Worm (Caenorhabditis elegans) whole organism, L1 larva: ENCODE data around the gene F13H8.3.

Experiments used
- C04F5.9 ChIP-seq: sonication (generic microtip); optimal IDR thresholded peaks from 2 replicates; lab custom pipeline; 2016; ENCODE audit warnings: missing genetic modification characterization, missing compliant biosample characterization
- Y116A8C.19 ChIP-seq: sonication (generic microtip); optimal IDR thresholded peaks from 2 replicates; lab custom pipeline; 2016; ENCODE audit warnings: missing compliant biosample characterization, missing genetic modification characterization, borderline replicate concordance
- ama-1 ChIP-seq: fragments of 150-350 bp; optimal IDR thresholded peaks from 2 replicates; lab custom pipeline; 2014
- blmp-1 ChIP-seq: fragments of 150-350 bp; optimal IDR thresholded peaks from 2 replicates; lab custom pipeline; 2014; ENCODE audit warnings: missing biosample characterization, missing genetic modification characterization
- ceh-88 ChIP-seq: fragments of 200-800 bp; sonication (Bioruptor generic); IDR thresholded peaks from 2 replicates; pipeline ENCODE4 v1.3.6; 2022; ENCODE audit warnings: missing genetic modification characterization, missing compliant biosample characterization
- ceh-90 ChIP-seq: sonication (generic microtip); optimal IDR thresholded peaks from 2 replicates; lab custom pipeline; 2016; ENCODE audit warnings: missing genetic modification characterization, missing compliant biosample characterization
- dpl-1 ChIP-seq, 3 experiments: fragments of 150-350 bp in 2 of 3; sonication (generic microtip) in 1 of 3; optimal IDR thresholded peaks; 2 replicates each; lab custom pipeline; 2014 to 2017; ENCODE audit warnings: missing biosample characterization in 3 of 3, missing genetic modification characterization in 3 of 3, missing genetic modification reagents in 3 of 3
- dsc-1 ChIP-seq: sonication (generic microtip); optimal IDR thresholded peaks from 2 replicates; lab custom pipeline; 2016; ENCODE audit warnings: mild to moderate bottlenecking, missing genetic modification characterization, missing compliant biosample characterization
- efl-1 ChIP-seq, 4 experiments: fragments of 150-350 bp; optimal IDR thresholded peaks in 3 of 4; peaks in 1 of 4; 1 replicate in 1 of 4; 2 replicates in 3 of 4; lab custom pipeline; 2014; ENCODE audit warnings: missing biosample characterization in 2 of 4, missing genetic modification characterization in 2 of 4, missing genetic modification reagents in 2 of 4
- egl-27 ChIP-seq, 2 experiments: fragments of 150-350 bp in 1 of 2; sonication (generic microtip); optimal IDR thresholded peaks; 3 replicates each; lab custom pipeline; 2017 to 2018; ENCODE audit warnings: missing biosample characterization in 2 of 2, missing genetic modification characterization in 2 of 2, missing genetic modification reagents in 2 of 2
- elt-2 ChIP-seq: sonication (generic microtip); optimal IDR thresholded peaks from 2 replicates; lab custom pipeline; 2016; ENCODE audit warnings: missing genetic modification characterization, mild to moderate bottlenecking, inconsistent platforms, missing compliant biosample characterization, missing genetic modification reagents
- elt-3 ChIP-seq, 6 experiments: fragments of 150-350 bp in 1 of 6; sonication (generic microtip); optimal IDR thresholded peaks; 2 replicates each; lab custom pipeline; 2017 to 2018; ENCODE audit warnings: missing biosample characterization in 6 of 6, missing genetic modification characterization in 6 of 6, inconsistent platforms in 1 of 6
- fkh-4 ChIP-seq: sonication (generic microtip); optimal IDR thresholded peaks from 2 replicates; lab custom pipeline; 2016; ENCODE audit warnings: missing compliant biosample characterization, missing genetic modification characterization, borderline replicate concordance
- fos-1 ChIP-seq: fragments of 150-350 bp; optimal IDR thresholded peaks from 2 replicates; lab custom pipeline; 2014; ENCODE audit warnings: missing biosample characterization, missing genetic modification characterization
- grh-1 ChIP-seq: fragments of 200-800 bp; sonication (Bioruptor generic); IDR thresholded peaks from 2 replicates; pipeline ENCODE4 v1.3.6; 2022; ENCODE audit warnings: missing genetic modification reagents, missing genetic modification characterization, missing compliant biosample characterization
- hlh-17 ChIP-seq: fragments of 200-800 bp; sonication (Bioruptor generic); optimal IDR thresholded peaks from 2 replicates; lab custom pipeline; 2018; ENCODE audit warnings: missing genetic modification characterization, mild to moderate bottlenecking, missing compliant biosample characterization, moderate library complexity, borderline replicate concordance
- isw-1 ChIP-seq: fragments of 200-800 bp; sonication (Bioruptor generic); IDR thresholded peaks from 2 replicates; pipeline ENCODE4 v1.3.6; 2022; ENCODE audit warnings: missing genetic modification characterization, missing compliant biosample characterization
- lin-15B ChIP-seq: fragments of 150-350 bp; sonication (generic microtip); optimal IDR thresholded peaks from 3 replicates; lab custom pipeline; 2014; ENCODE audit warnings: missing biosample characterization, missing genetic modification characterization
- lin-35 ChIP-seq, 2 experiments: fragments of 150-350 bp; optimal IDR thresholded peaks; 2 replicates each; lab custom pipeline; 2014; ENCODE audit warnings: missing biosample characterization in 2 of 2, missing genetic modification characterization in 2 of 2, missing genetic modification reagents in 2 of 2
- lin-39 ChIP-seq: fragments of 150-350 bp; optimal IDR thresholded peaks from 2 replicates; lab custom pipeline; 2014; ENCODE audit warnings: missing biosample characterization, missing genetic modification reagents, missing genetic modification characterization
- mab-9 ChIP-seq: fragments of 200-800 bp; sonication (Bioruptor generic); IDR thresholded peaks from 2 replicates; pipeline ENCODE4 v1.3.6; 2022; ENCODE audit warnings: missing genetic modification reagents, missing genetic modification characterization, missing compliant biosample characterization
- mdl-1 ChIP-seq, 2 experiments: fragments of 150-350 bp; optimal IDR thresholded peaks; 2 replicates each; lab custom pipeline; 2014 to 2017; ENCODE audit warnings: missing biosample characterization in 2 of 2, missing genetic modification characterization in 2 of 2, inconsistent platforms in 1 of 2
- nhr-11 ChIP-seq: fragments of 150-350 bp; optimal IDR thresholded peaks from 2 replicates; lab custom pipeline; 2014; ENCODE audit warnings: missing biosample characterization, missing genetic modification characterization
- nhr-12 ChIP-seq: sonication (generic microtip); optimal IDR thresholded peaks from 2 replicates; lab custom pipeline; 2017; ENCODE audit warnings: missing biosample characterization, missing genetic modification characterization
- nhr-237 ChIP-seq: fragments of 150-350 bp; optimal IDR thresholded peaks from 2 replicates; lab custom pipeline; 2014; ENCODE audit warnings: missing biosample characterization, missing genetic modification characterization
- nhr-71 ChIP-seq: sonication (generic microtip); optimal IDR thresholded peaks from 2 replicates; lab custom pipeline; 2016; ENCODE audit warnings: mild to moderate bottlenecking, missing genetic modification characterization, moderate library complexity, missing compliant biosample characterization
- nhr-76 ChIP-seq: sonication (generic microtip); optimal IDR thresholded peaks from 2 replicates; lab custom pipeline; 2017; ENCODE audit warnings: missing biosample characterization, missing genetic modification characterization
- nhr-77 ChIP-seq: fragments of 150-350 bp; optimal IDR thresholded peaks from 2 replicates; lab custom pipeline; 2014; ENCODE audit warnings: missing biosample characterization, missing genetic modification characterization
- nhr-85 ChIP-seq: sonication (generic microtip); peaks from one replicate; lab custom pipeline; 2016; ENCODE audit warnings: missing genetic modification characterization, inconsistent platforms, missing compliant biosample characterization
- rnt-1 ChIP-seq: sonication (generic microtip); optimal IDR thresholded peaks from 2 replicates; lab custom pipeline; 2016; ENCODE audit warnings: mild to moderate bottlenecking, missing genetic modification characterization, moderate library complexity, missing compliant biosample characterization
- sox-4 ChIP-seq: sonication (generic microtip); optimal IDR thresholded peaks from 2 replicates; lab custom pipeline; 2016; ENCODE audit warnings: missing genetic modification characterization, missing compliant biosample characterization
- sptf-1 ChIP-seq: fragments of 150-350 bp; optimal IDR thresholded peaks from 2 replicates; lab custom pipeline; 2014; ENCODE audit warnings: missing biosample characterization, missing genetic modification characterization
- tlp-1 ChIP-seq: fragments of 150-350 bp; optimal IDR thresholded peaks from 2 replicates; lab custom pipeline; 2014; ENCODE audit warnings: missing biosample characterization, missing genetic modification characterization
- unc-86 ChIP-seq: sonication (generic microtip); optimal IDR thresholded peaks from 2 replicates; lab custom pipeline; 2016; ENCODE audit warnings: missing genetic modification characterization, missing compliant biosample characterization
- unc-98 ChIP-seq: fragments of 200-800 bp; sonication (Bioruptor generic); IDR thresholded peaks from 2 replicates; pipeline ENCODE4 v1.3.6; 2022; ENCODE audit warnings: missing genetic modification characterization, missing compliant biosample characterization
- zip-4 ChIP-seq: fragments of 200-800 bp; sonication (Bioruptor generic); optimal IDR thresholded peaks from 2 replicates; lab custom pipeline; 2018; ENCODE audit warnings: mild to moderate bottlenecking, missing genetic modification characterization, moderate library complexity, missing compliant biosample characterization
- ztf-4 ChIP-seq: fragments of 150-350 bp; optimal IDR thresholded peaks from 2 replicates; lab custom pipeline; 2014; ENCODE audit warnings: missing biosample characterization, missing genetic modification characterization

Gene F13H8.3

DNA sequence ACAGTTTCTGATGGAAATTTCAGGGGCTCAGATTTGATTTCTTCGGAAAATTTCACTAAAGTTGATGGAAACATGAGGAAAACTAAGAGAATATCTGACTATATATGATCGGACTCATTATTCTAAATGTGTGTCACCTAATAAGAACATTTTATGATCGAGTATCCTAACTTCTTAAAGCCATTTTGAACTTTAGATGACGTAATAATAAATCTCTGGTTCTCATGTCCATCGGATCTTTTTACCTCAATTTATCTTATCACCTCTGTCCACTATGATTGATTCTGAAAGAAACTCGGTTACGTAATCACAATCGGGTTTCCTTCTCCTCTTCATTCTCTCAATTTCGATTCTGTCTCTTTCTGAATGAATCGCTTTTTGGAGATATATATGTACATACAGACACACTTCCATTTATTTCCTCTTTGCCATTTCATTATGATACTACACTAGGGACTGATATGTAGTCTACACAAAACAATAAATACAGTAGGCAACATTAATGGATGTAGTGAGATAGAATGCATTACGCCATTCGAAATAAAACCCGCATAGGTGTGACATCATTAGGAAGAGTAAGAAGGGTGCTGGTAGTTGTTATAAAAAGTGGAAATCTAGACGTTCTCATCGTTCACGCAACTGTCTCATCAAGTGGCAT is 6.4 kb upstream of the F13H8.3 start:
- no peak for TF ChIP-seq lin-39
- no peak for TF ChIP-seq ceh-90
- no peak for TF ChIP-seq ceh-88 (GFP tag; lab: Robert Waterston, UW)
- TF ChIP-seq unc-86 (tag; lab: Kevin White, UChicago) = no peak
- no peak for TF ChIP-seq efl-1 (optimal IDR thresholded peaks at IDR 0.05; lab: Kevin White, UChicago)
- peak in 1 of 2 experiments; percentile 8 for TF ChIP-seq efl-1 (GFP tag; optimal IDR thresholded peaks at IDR 0.05 in 1 of 2; lab: Kevin White, UChicago)
- no peak for TF ChIP-seq unc-98 (GFP tag; lab: Robert Waterston, UW)
- TF ChIP-seq hlh-17 (GFP tag; lab: Kevin White, UChicago) = no peak
- TF ChIP-seq nhr-85 (tag; lab: Kevin White, UChicago) = peak; percentile 13
- no peak for TF ChIP-seq nhr-77 (tag; lab: Kevin White, UChicago)
- no peak for TF ChIP-seq C04F5.9
- TF ChIP-seq lin-15B (tag; lab: Kevin White, UChicago) = no peak
- no peak for TF ChIP-seq dpl-1 (GFP tag; optimal IDR thresholded peaks at IDR 0.05; lab: Kevin White, UChicago)
- no peak for TF ChIP-seq mdl-1 (tag; optimal IDR thresholded peaks at IDR 0.05; lab: Kevin White, UChicago)
- peak; percentile 25 for TF ChIP-seq blmp-1 (tag; lab: Kevin White, UChicago)
- TF ChIP-seq nhr-12 (tag; lab: Kevin White, UChicago) = no peak
- TF ChIP-seq fkh-4 (tag; lab: Kevin White, UChicago) = no peak
- TF ChIP-seq Y116A8C.19 (tag; lab: Kevin White, UChicago) = no peak
- TF ChIP-seq zip-4 (GFP tag; lab: Kevin White, UChicago) = no peak
- no peak for TF ChIP-seq ztf-4 (tag; lab: Kevin White, UChicago)

DNA sequence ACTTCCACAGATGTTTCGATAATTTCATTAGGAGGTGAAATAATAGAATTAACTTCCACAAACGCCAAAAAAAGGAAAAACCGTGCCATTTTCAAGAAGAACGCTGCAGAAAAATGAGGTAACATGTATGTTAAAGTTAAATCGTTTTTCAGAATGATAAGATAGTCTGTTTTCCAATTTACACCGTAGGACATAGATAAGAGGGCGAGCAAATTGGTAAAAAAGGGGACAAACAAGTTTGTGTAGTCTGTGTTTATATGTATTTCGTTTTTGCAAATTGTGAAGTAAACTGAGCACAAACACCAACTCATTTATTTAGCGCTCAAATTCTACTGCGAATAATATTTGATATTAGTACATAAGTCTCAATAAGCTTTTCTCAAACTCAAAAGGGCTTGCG is 3.9 kb upstream of the F13H8.3 start, which contains the start of gene F13H8.11:
F13H8.11 (minus strand) TSS at position 155 of the 400 bp plus-strand sequence.
- TF ChIP-seq elt-2 (tag; lab: Kevin White, UChicago) (peak; percentile 29), sptf-1 (tag; lab: Kevin White, UChicago) (no peak), nhr-71 (tag; lab: Kevin White, UChicago) (no peak), lin-35 (GFP tag; optimal IDR thresholded peaks at IDR 0.05; lab: Kevin White, UChicago) (peak in 1 of 2 experiments; percentile 8)

DNA sequence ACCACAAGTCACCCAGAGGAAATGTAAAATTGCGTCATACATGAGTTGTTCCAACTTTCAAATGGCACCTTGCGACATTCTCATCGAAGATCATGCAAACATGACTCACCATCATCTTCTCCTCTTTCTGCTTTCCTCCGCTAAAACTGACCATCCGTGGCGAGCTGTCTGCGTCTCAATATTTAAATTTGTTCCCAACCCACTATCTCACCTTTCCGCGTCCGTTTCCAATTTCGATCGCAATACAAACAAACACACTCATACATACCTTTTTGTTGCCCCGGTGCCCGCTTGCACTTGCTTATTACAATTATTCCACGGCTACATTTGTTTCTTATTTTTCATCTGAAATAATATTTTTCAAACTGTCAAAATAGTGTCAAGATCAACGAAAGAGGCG is 3.1 kb upstream of the F13H8.3 start, which contains the start of gene nmgp-1:
nmgp-1 (plus strand) TSS at position 174 of the 400 bp plus-strand sequence.
- TF ChIP-seq mab-9 (GFP tag; lab: Robert Waterston, UW) (no peak), sox-4 (no peak), tlp-1 (no peak), nhr-76 (no peak), grh-1 (GFP tag; lab: Robert Waterston, UW) (no peak), elt-3 (tag; optimal IDR thresholded peaks at IDR 0.05; lab: Kevin White, UChicago) (no peak), fos-1 (tag; lab: Kevin White, UChicago) (no peak), ama-1 (lab: Kevin White, UChicago) (no peak), rnt-1 (tag; lab: Kevin White, UChicago) (no peak), nhr-237 (tag; lab: Kevin White, UChicago) (no peak), isw-1 (GFP tag; lab: Robert Waterston, UW) (no peak), dsc-1 (no peak), egl-27 (tag; optimal IDR thresholded peaks at IDR 0.05; lab: Kevin White, UChicago) (no peak), sptf-1 (tag; lab: Kevin White, UChicago) (no peak), nhr-11 (tag; lab: Kevin White, UChicago) (no peak), mdl-1 (tag; optimal IDR thresholded peaks at IDR 0.05; lab: Kevin White, UChicago) (no peak), efl-1 (optimal IDR thresholded peaks at IDR 0.05; lab: Kevin White, UChicago) (no peak), efl-1 (GFP tag; optimal IDR thresholded peaks at IDR 0.05 in 1 of 2; lab: Kevin White, UChicago) (no peak)
